Fruit fly (Drosophila melanogaster): Measurements from ENCODE around the gene MetRS-m.

MetRS-m gene

dm6 chr3R:14259821-14260220 lies at the start of gene MetRS-m:
Gene MetRS-m (minus strand): TSS chr3R:14259991.
- TF ChIP-seq CTCF (optimal IDR thresholded peaks at IDR 0.05) = no peak

- no peak for TF ChIP-seq CTCF (optimal IDR thresholded peaks at IDR 0.05)
- TF ChIP-seq CG8478 (optimal IDR thresholded peaks at IDR 0.05) = no peak
These were observed 49.0 kb upstream of the MetRS-m start, which contains the start of gene Polr2I for dm6 chr3R:14308801-14309217. Gene Polr2I (plus strand): TSS chr3R:14309089.

- no peak for TF ChIP-seq CG8478 (optimal IDR thresholded peaks at IDR 0.05)
- TF ChIP-seq CTCF (optimal IDR thresholded peaks at IDR 0.05) = peak in 1 of 2 experiments; percentile 26
These were observed 48.3 kb upstream of the MetRS-m start for dm6 chr3R:14307972-14308673.

dm6 chr3R:14302128-14302527 lies 42.3 kb upstream of the MetRS-m start, which contains the start of gene IFT54:
Gene IFT54 (plus strand): TSS chr3R:14302428.
- TF ChIP-seq CTCF (optimal IDR thresholded peaks at IDR 0.05) = no peak
- no peak for TF ChIP-seq CG8478 (optimal IDR thresholded peaks at IDR 0.05)

- TF ChIP-seq CG8478 (optimal IDR thresholded peaks at IDR 0.05) (no peak), CTCF (optimal IDR thresholded peaks at IDR 0.05) (no peak)
These were observed 40.1 kb upstream of the MetRS-m start for dm6 chr3R:14299891-14300290.

- TF ChIP-seq CTCF (optimal IDR thresholded peaks at IDR 0.05) = no peak
- TF ChIP-seq CG8478 (optimal IDR thresholded peaks at IDR 0.05) = no peak
These were observed 38.5 kb upstream of the MetRS-m start for dm6 chr3R:14298078-14298896.

dm6 chr3R:14297489-14297888 lies 37.7 kb upstream of the MetRS-m start:
- TF ChIP-seq CTCF (optimal IDR thresholded peaks at IDR 0.05) (no peak), CG8478 (optimal IDR thresholded peaks at IDR 0.05) (no peak)

- no peak for TF ChIP-seq CG8478 (optimal IDR thresholded peaks at IDR 0.05)
- TF ChIP-seq CTCF (optimal IDR thresholded peaks at IDR 0.05) = no peak
These were observed 36.9 kb upstream of the MetRS-m start for dm6 chr3R:14296700-14297099.

dm6 chr3R:14296126-14296525 lies 36.3 kb upstream of the MetRS-m start:
- TF ChIP-seq CG8478 (optimal IDR thresholded peaks at IDR 0.05) = no peak
- no peak for TF ChIP-seq CTCF (optimal IDR thresholded peaks at IDR 0.05)

dm6 chr3R:14294397-14295018 lies 34.7 kb upstream of the MetRS-m start:
- TF ChIP-seq CTCF (optimal IDR thresholded peaks at IDR 0.05) (no peak), CG8478 (optimal IDR thresholded peaks at IDR 0.05) (no peak)

dm6 chr3R:14292307-14292711 lies 32.5 kb upstream of the MetRS-m start:
- TF ChIP-seq CG8478 (optimal IDR thresholded peaks at IDR 0.05) (no peak), CTCF (optimal IDR thresholded peaks at IDR 0.05) (no peak)

- TF ChIP-seq CTCF (optimal IDR thresholded peaks at IDR 0.05) = no peak
- TF ChIP-seq CG8478 (optimal IDR thresholded peaks at IDR 0.05) = no peak
These were observed 31.6 kb upstream of the MetRS-m start for dm6 chr3R:14291431-14291830.

dm6 chr3R:14289958-14290835 lies 30.4 kb upstream of the MetRS-m start:
- TF ChIP-seq CTCF (optimal IDR thresholded peaks at IDR 0.05) (no peak), CG8478 (optimal IDR thresholded peaks at IDR 0.05) (no peak)

dm6 chr3R:14288669-14289383 lies 29.0 kb upstream of the MetRS-m start, which contains the start of gene red:
Gene red (plus strand): TSS chr3R:14289071.
- TF ChIP-seq CTCF (optimal IDR thresholded peaks at IDR 0.05) (no peak), CG8478 (optimal IDR thresholded peaks at IDR 0.05) (no peak)
